Fruit fly (Drosophila melanogaster) whole organism, embryonic: Measurements from ENCODE around the gene Dlc90F.
A peak's percentile ranks its signal among the peaks of the same experiment; 100 is the strongest.

Experiments used
- Bgb ChIP-seq: fragments of 200-800 bp; sonication (Bioruptor generic); IDR thresholded peaks from 2 replicates; pipeline ENCODE4 v1.3.6; 2022; ENCODE audit warnings: missing biosample characterization, missing genetic modification characterization; ENCODE audit not compliant: partially characterized antibody
- C15 ChIP-seq: fragments of 200-800 bp; sonication (Bioruptor generic); IDR thresholded peaks from 3 replicates; pipeline ENCODE4 v1.3.6; 2022; ENCODE audit warnings: missing biosample characterization, missing genetic modification characterization
- CG10321 ChIP-seq: fragments of 200-800 bp; sonication (Bioruptor generic); IDR thresholded peaks from 2 replicates; pipeline ENCODE4 v1.3.6; 2022; ENCODE audit warnings: missing biosample characterization, missing genetic modification characterization
- CG11560 ChIP-seq: fragments of 200-800 bp; sonication (Bioruptor generic); IDR thresholded peaks from 3 replicates; pipeline ENCODE4 v1.3.6; 2022; ENCODE audit warnings: missing biosample characterization, missing genetic modification characterization
- CG12236 ChIP-seq: fragments of 200-800 bp; sonication (Bioruptor generic); optimal IDR thresholded peaks from 2 replicates; lab custom pipeline; 2016; ENCODE audit warnings: missing biosample characterization, missing genetic modification characterization
- CG14441 ChIP-seq: fragments of 200-800 bp; sonication (Bioruptor generic); IDR thresholded peaks from 2 replicates; pipeline ENCODE4 v1.3.6; 2022; ENCODE audit warnings: missing biosample characterization, missing genetic modification characterization
- CG17361 ChIP-seq: fragments of 200-800 bp; sonication (Bioruptor generic); IDR thresholded peaks from 3 replicates; pipeline ENCODE4 v1.3.6; 2022; ENCODE audit warnings: missing biosample characterization, missing genetic modification characterization
- CG17612 ChIP-seq: fragments of 200-800 bp; sonication (Bioruptor generic); IDR thresholded peaks from 2 replicates; pipeline ENCODE4 v1.3.6; 2022; ENCODE audit warnings: missing biosample characterization, missing genetic modification characterization
- CG18599 ChIP-seq: fragments of 200-800 bp; sonication (Bioruptor generic); optimal IDR thresholded peaks from 3 replicates; lab custom pipeline; 2017; ENCODE audit warnings: missing biosample characterization, missing genetic modification characterization, mild to moderate bottlenecking, moderate library complexity, missing genetic modification reagents
- CG33213 ChIP-seq: fragments of 200-800 bp; sonication (Bioruptor generic); optimal IDR thresholded peaks from 3 replicates; lab custom pipeline; 2016; ENCODE audit warnings: missing biosample characterization, missing genetic modification characterization
- CG4707 ChIP-seq: fragments of 200-800 bp; sonication (Bioruptor generic); optimal IDR thresholded peaks from 2 replicates; lab custom pipeline; 2018; ENCODE audit warnings: missing biosample characterization, mild to moderate bottlenecking, missing genetic modification characterization, moderate library complexity
- CG6254 ChIP-seq: fragments of 200-800 bp; sonication (Bioruptor generic); optimal IDR thresholded peaks from 3 replicates; lab custom pipeline; 2017; ENCODE audit warnings: mild to moderate bottlenecking, missing biosample characterization, missing genetic modification reagents, missing genetic modification characterization
- CG7786 ChIP-seq: fragments of 200-800 bp; sonication (Bioruptor generic); optimal IDR thresholded peaks from 2 replicates; lab custom pipeline; 2016; ENCODE audit warnings: missing biosample characterization, missing genetic modification characterization
- Dad ChIP-seq: fragments of 200-800 bp; sonication (Bioruptor generic); optimal IDR thresholded peaks from 3 replicates; lab custom pipeline; 2016; ENCODE audit warnings: missing biosample characterization, missing genetic modification characterization
- Dip2 ChIP-seq: fragments of 200-800 bp; sonication (Bioruptor generic); IDR thresholded peaks from 2 replicates; pipeline ENCODE4 v1.3.6; 2022; ENCODE audit warnings: missing biosample characterization, missing genetic modification characterization
- E2f1 ChIP-seq: fragments of 200-800 bp; sonication (Bioruptor generic); IDR thresholded peaks from 2 replicates; pipeline ENCODE4 v1.3.6; 2022; ENCODE audit warnings: missing biosample characterization, missing genetic modification characterization
- Gug ChIP-seq: fragments of 200-800 bp; sonication (Bioruptor generic); IDR thresholded peaks from 4 replicates; pipeline ENCODE4 v1.3.6; 2022; ENCODE audit warnings: missing biosample characterization, missing genetic modification characterization
- HLH4C ChIP-seq: fragments of 200-800 bp; sonication (Bioruptor generic); IDR thresholded peaks from 3 replicates; pipeline ENCODE4 v1.3.6; 2022; ENCODE audit warnings: missing biosample characterization, missing genetic modification characterization; ENCODE audit not compliant: partially characterized antibody
- Hand ChIP-seq: fragments of 200-800 bp; sonication (Bioruptor generic); optimal IDR thresholded peaks from 2 replicates; lab custom pipeline; 2017; ENCODE audit warnings: mild to moderate bottlenecking, missing biosample characterization, missing genetic modification reagents, missing genetic modification characterization
- Lhr ChIP-seq: fragments of 200-800 bp; sonication (Bioruptor generic); optimal IDR thresholded peaks from 3 replicates; lab custom pipeline; 2017; ENCODE audit warnings: mild to moderate bottlenecking, missing biosample characterization, missing genetic modification reagents, missing genetic modification characterization
- Meics ChIP-seq: fragments of 200-800 bp; sonication (Bioruptor generic); optimal IDR thresholded peaks from 2 replicates; lab custom pipeline; 2017; ENCODE audit warnings: missing biosample characterization, mild to moderate bottlenecking, missing genetic modification characterization
- Neu2 ChIP-seq: fragments of 200-800 bp; sonication (Bioruptor generic); optimal IDR thresholded peaks from 3 replicates; lab custom pipeline; 2016; ENCODE audit warnings: missing biosample characterization, missing genetic modification characterization, borderline replicate concordance
- Optix ChIP-seq: fragments of 200-800 bp; sonication (Bioruptor generic); IDR thresholded peaks from 3 replicates; pipeline ENCODE4 v1.3.6; 2022; ENCODE audit warnings: missing biosample characterization, missing genetic modification characterization
- Pdp1 ChIP-seq, 2 experiments: fragments of 200-800 bp; sonication (Bioruptor generic); optimal IDR thresholded peaks; 3 replicates each; lab custom pipeline; 2016; ENCODE audit warnings: missing biosample characterization in 2 of 2, missing genetic modification characterization in 2 of 2, mild to moderate bottlenecking in 1 of 2, moderate library complexity in 1 of 2
- Rfx ChIP-seq: fragments of 200-800 bp; sonication (Bioruptor generic); IDR thresholded peaks from 2 replicates; pipeline ENCODE4 v1.3.6; 2022; ENCODE audit warnings: missing biosample characterization, missing genetic modification characterization
- Sox102F ChIP-seq: fragments of 200-800 bp; sonication (Bioruptor generic); optimal IDR thresholded peaks from 2 replicates; lab custom pipeline; 2018; ENCODE audit warnings: missing biosample characterization, mild to moderate bottlenecking, missing genetic modification characterization, moderate library complexity
- Xrp1 ChIP-seq: fragments of 200-800 bp; sonication (Bioruptor generic); IDR thresholded peaks from 2 replicates; pipeline ENCODE4 v1.3.6; 2022; ENCODE audit warnings: missing biosample characterization, missing genetic modification characterization
- al ChIP-seq: fragments of 200-800 bp; sonication (Bioruptor generic); IDR thresholded peaks from 2 replicates; pipeline ENCODE4 v1.3.6; 2022; ENCODE audit warnings: missing biosample characterization, missing genetic modification characterization
- chm ChIP-seq: fragments of 200-800 bp; sonication (Bioruptor generic); IDR thresholded peaks from 2 replicates; pipeline ENCODE4 v1.3.6; 2022; ENCODE audit warnings: missing biosample characterization, missing genetic modification characterization
- croc ChIP-seq: fragments of 200-800 bp; sonication (Bioruptor generic); conservative IDR thresholded peaks from 3 replicates; pipeline ENCODE4 v1.3.6; 2022; ENCODE audit warnings: missing biosample characterization, missing genetic modification characterization
- dati ChIP-seq: fragments of 200-800 bp; sonication (Bioruptor generic); IDR thresholded peaks from 2 replicates; pipeline ENCODE4 v1.3.6; 2022; ENCODE audit warnings: missing biosample characterization, missing genetic modification characterization
- ems ChIP-seq: fragments of 200-800 bp; sonication (Bioruptor generic); optimal IDR thresholded peaks from 3 replicates; lab custom pipeline; 2016; ENCODE audit warnings: missing biosample characterization, missing genetic modification characterization
- en ChIP-seq: fragments of 200-800 bp; sonication (Bioruptor generic); optimal IDR thresholded peaks from 2 replicates; lab custom pipeline; 2016; ENCODE audit warnings: missing biosample characterization, missing genetic modification characterization
- fd96Cb ChIP-seq: fragments of 200-800 bp; sonication (Bioruptor generic); optimal IDR thresholded peaks from 2 replicates; lab custom pipeline; 2018; ENCODE audit warnings: missing biosample characterization, mild to moderate bottlenecking, missing genetic modification characterization, moderate library complexity
- fru ChIP-seq: fragments of >200 bp; optimal IDR thresholded peaks from 2 replicates; lab custom pipeline; 2017
- ftz-f1 ChIP-seq: fragments of 200-800 bp; sonication (Bioruptor generic); optimal IDR thresholded peaks from 2 replicates; lab custom pipeline; 2016; ENCODE audit warnings: missing biosample characterization, missing genetic modification characterization
- hb ChIP-seq: fragments of 200-800 bp; sonication (Bioruptor generic); IDR thresholded peaks from 3 replicates; pipeline ENCODE4 v1.3.6; 2022; ENCODE audit warnings: missing biosample characterization, missing genetic modification characterization; ENCODE audit not compliant: partially characterized antibody
- her ChIP-seq: fragments of 200-800 bp; sonication (Bioruptor generic); optimal IDR thresholded peaks from 2 replicates; lab custom pipeline; 2016; ENCODE audit warnings: missing biosample characterization, missing genetic modification characterization
- lbe ChIP-seq: fragments of 200-800 bp; sonication (Bioruptor generic); optimal IDR thresholded peaks from 2 replicates; lab custom pipeline; 2016; ENCODE audit warnings: missing biosample characterization, mild to moderate bottlenecking, missing genetic modification characterization
- phol ChIP-seq: fragments of 200-800 bp; sonication (Bioruptor generic); optimal IDR thresholded peaks from 3 replicates; lab custom pipeline; 2018; ENCODE audit warnings: missing biosample characterization, mild to moderate bottlenecking, missing genetic modification characterization, moderate library complexity
- ranshi ChIP-seq: fragments of 200-800 bp; sonication (Bioruptor generic); IDR thresholded peaks from 2 replicates; pipeline ENCODE4 v1.3.6; 2022; ENCODE audit warnings: missing biosample characterization, missing genetic modification characterization
- rib ChIP-seq: fragments of 200-800 bp; sonication (Bioruptor generic); IDR thresholded peaks from 2 replicates; pipeline ENCODE4 v1.3.6; 2022; ENCODE audit warnings: missing biosample characterization, missing genetic modification characterization
- row ChIP-seq: fragments of 200-800 bp; sonication (Bioruptor generic); IDR thresholded peaks from 3 replicates; pipeline ENCODE4 v1.3.6; 2022; ENCODE audit warnings: missing biosample characterization, missing genetic modification characterization
- sens ChIP-seq: fragments of 200-800 bp; sonication (Bioruptor generic); peaks from one replicate; lab custom pipeline; 2016; ENCODE audit warnings: missing biosample characterization, missing genetic modification characterization
- sisA ChIP-seq: fragments of 200-800 bp; sonication (Bioruptor generic); IDR thresholded peaks from 2 replicates; pipeline ENCODE4 v1.3.6; 2022; ENCODE audit warnings: missing biosample characterization, missing genetic modification characterization
- stc ChIP-seq: fragments of 200-800 bp; sonication (Bioruptor generic); IDR thresholded peaks from 2 replicates; pipeline ENCODE4 v1.3.6; 2022; ENCODE audit warnings: missing biosample characterization, missing genetic modification characterization
- tap ChIP-seq: fragments of 200-800 bp; optimal IDR thresholded peaks from 3 replicates; lab custom pipeline; 2019; ENCODE audit warnings: missing biosample characterization, mild to moderate bottlenecking, missing genetic modification characterization, moderate library complexity
- tup ChIP-seq: fragments of 200-800 bp; sonication (Bioruptor generic); optimal IDR thresholded peaks from 2 replicates; lab custom pipeline; 2016; ENCODE audit warnings: missing biosample characterization, mild to moderate bottlenecking, missing genetic modification characterization, moderate library complexity
- twi ChIP-seq: fragments of 200-800 bp; optimal IDR thresholded peaks from 2 replicates; lab custom pipeline; 2019; ENCODE audit warnings: missing biosample characterization, mild to moderate bottlenecking, missing genetic modification characterization, moderate library complexity
- vfl ChIP-seq: fragments of 200-800 bp; sonication (Bioruptor generic); optimal IDR thresholded peaks from 2 replicates; lab custom pipeline; 2016; ENCODE audit warnings: missing biosample characterization, missing genetic modification characterization
- zfh2 ChIP-seq: fragments of 200-800 bp; sonication (Bioruptor generic); optimal IDR thresholded peaks from 2 replicates; lab custom pipeline; 2016; ENCODE audit warnings: missing biosample characterization, missing genetic modification characterization

Gene Dlc90F

dm6 chr3R:18310766-18311367 is 11.8 kb downstream of the Dlc90F start (continued):
- TF ChIP-seq CG17361 (GFP tag; lab: Robert Waterston, UW) (no peak; the same call in none of the 3 replicates), al (GFP tag; lab: Robert Waterston, UW) (no peak), Neu2 (GFP tag; lab: Kevin White, UChicago) (no peak), lbe (GFP tag; lab: Kevin White, UChicago) (no peak), Gug (GFP tag; lab: Robert Waterston, UW) (no peak), Optix (peak; percentile 54; the same call in 1 of the 3 replicates), CG17612 (GFP tag; lab: Robert Waterston, UW) (no peak), Rfx (GFP tag; lab: Robert Waterston, UW) (peak; percentile 30; the same call in 1 of the 2 replicates), fru (lab: Kevin White, UChicago) (no peak), CG11560 (tag; lab: Robert Waterston, UW) (no peak), Xrp1 (GFP tag; lab: Robert Waterston, UW) (no peak), stc (no peak), E2f1 (GFP tag; lab: Robert Waterston, UW) (peak; percentile 51; the same call in 1 of the 2 replicates), CG7786 (GFP tag; lab: Kevin White, UChicago) (no peak), ems (GFP tag; lab: Kevin White, UChicago) (no peak), CG4707 (no peak), C15 (no peak), CG18599 (GFP tag; lab: Kevin White, UChicago) (no peak), twi (tag; lab: Kevin White, UChicago) (no peak), row (GFP tag; lab: Robert Waterston, UW) (peak; percentile 59), Lhr (GFP tag; lab: Kevin White, UChicago) (no peak), CG14441 (GFP tag; lab: Robert Waterston, UW) (peak; percentile 32), Hand (GFP tag; lab: Kevin White, UChicago) (no peak), CG10321 (GFP tag; lab: Robert Waterston, UW) (no peak), CG33213 (GFP tag; lab: Kevin White, UChicago) (no peak), HLH4C (GFP tag; lab: Robert Waterston, UW) (no peak), Pdp1 (GFP tag; optimal IDR thresholded peaks at IDR 0.05; lab: Kevin White, UChicago) (no peak), hb (GFP tag; lab: Robert Waterston, UW) (no peak), vfl (GFP tag; lab: Kevin White, UChicago) (no peak), Dip2 (no peak), chm (GFP tag; lab: Robert Waterston, UW) (0 out of 2 replicates have a peak, but pooled peaks have one; percentile 44), Bgb (GFP tag; lab: Robert Waterston, UW) (peak; percentile 29; the same call in 1 of the 2 replicates), Dad (GFP tag; lab: Kevin White, UChicago) (no peak), en (GFP tag; lab: Kevin White, UChicago) (no peak), ranshi (GFP tag; lab: Robert Waterston, UW) (no peak), Sox102F (GFP tag; lab: Kevin White, UChicago) (no peak), sisA (GFP tag; lab: Robert Waterston, UW) (no peak), tap (no peak), dati (GFP tag; lab: Robert Waterston, UW) (no peak), zfh2 (no peak), Meics (GFP tag; lab: Kevin White, UChicago) (no peak), tup (GFP tag; lab: Kevin White, UChicago) (no peak), her (GFP tag; lab: Kevin White, UChicago) (no peak), CG12236 (GFP tag; lab: Kevin White, UChicago) (no peak), rib (GFP tag; lab: Robert Waterston, UW) (0 out of 2 replicates have a peak, but pooled peaks have one; percentile 40), sens (no peak), CG6254 (no peak), fd96Cb (tag; lab: Kevin White, UChicago) (no peak), phol (tag; lab: Kevin White, UChicago) (peak; percentile 49), ftz-f1 (GFP tag; lab: Kevin White, UChicago) (no peak), croc (GFP tag; lab: Robert Waterston, UW) (no peak)
